Fruit fly (Drosophila melanogaster): ENCODE data around the gene Meltrin.
A peak's percentile ranks its signal among the peaks of the same experiment; 100 is the strongest.

The Meltrin gene

dm6 chr3R:14723355-14723670 lies 26.2 kb upstream of the Meltrin start:
- TF ChIP-seq dsf (GFP tag; optimal IDR thresholded peaks at IDR 0.05; ENCODE audit: borderline replicate concordance) (no peak), Dfd (GFP tag; optimal IDR thresholded peaks at IDR 0.05) (peak; percentile 38)

- TF ChIP-seq psq (GFP tag; optimal IDR thresholded peaks at IDR 0.05) (peak; percentile 41), lola (GFP tag; optimal IDR thresholded peaks at IDR 0.05) (no peak), br (GFP tag; optimal IDR thresholded peaks at IDR 0.05) (peak; percentile 50), OdsH (GFP tag; optimal IDR thresholded peaks at IDR 0.05) (peak; percentile 48), GATAd (GFP tag; optimal IDR thresholded peaks at IDR 0.05) (no peak), Hnf4 (GFP tag; optimal IDR thresholded peaks at IDR 0.05) (peak; percentile 56), rgr (GFP tag; optimal IDR thresholded peaks at IDR 0.05) (peak; percentile 70), jim (GFP tag; optimal IDR thresholded peaks at IDR 0.05) (no peak), Abd-B (GFP tag; optimal IDR thresholded peaks at IDR 0.05) (no peak), Myc (optimal IDR thresholded peaks at IDR 0.05) (no peak), ey (GFP tag; optimal IDR thresholded peaks at IDR 0.05) (peak; percentile 69), CrebA (GFP tag; optimal IDR thresholded peaks at IDR 0.05; ENCODE audit: borderline replicate concordance) (no peak), sage (GFP tag; optimal IDR thresholded peaks at IDR 0.05) (no peak), sv (GFP tag; optimal IDR thresholded peaks at IDR 0.05) (peak; percentile 48), N (GFP tag; optimal IDR thresholded peaks at IDR 0.05) (no peak), CG32264 (GFP tag; optimal IDR thresholded peaks at IDR 0.05) (no peak), dsf (GFP tag; optimal IDR thresholded peaks at IDR 0.05; ENCODE audit: borderline replicate concordance) (no peak), Vsx2 (GFP tag; optimal IDR thresholded peaks at IDR 0.05; ENCODE audit: partially characterized antibody) (no peak), woc (GFP tag; optimal IDR thresholded peaks at IDR 0.05) (no peak), h (GFP tag; optimal IDR thresholded peaks at IDR 0.05) (peak; percentile 55), HLH106 (tag; optimal IDR thresholded peaks at IDR 0.05) (peak; percentile 45), CG9705 (GFP tag; optimal IDR thresholded peaks at IDR 0.05) (no peak), Dfd (GFP tag; optimal IDR thresholded peaks at IDR 0.05) (no peak), dmrt93B (GFP tag; optimal IDR thresholded peaks at IDR 0.05) (peak; percentile 25), Hr83 (GFP tag; optimal IDR thresholded peaks at IDR 0.05; ENCODE audit: poor library complexity, severe bottlenecking) (no peak), usp (GFP tag; optimal IDR thresholded peaks at IDR 0.05) (no peak), Hr78 (GFP tag; optimal IDR thresholded peaks at IDR 0.05) (no peak), Jra (GFP tag; optimal IDR thresholded peaks at IDR 0.05) (peak; percentile 0), brk (GFP tag; optimal IDR thresholded peaks at IDR 0.05) (no peak), Rel (GFP tag; optimal IDR thresholded peaks at IDR 0.05) (no peak), Rel (tag; optimal IDR thresholded peaks at IDR 0.05) (peak; percentile 92), foxo (GFP tag; optimal IDR thresholded peaks at IDR 0.05) (peak in 1 of 2 experiments; percentile 75), Dif (GFP tag; optimal IDR thresholded peaks at IDR 0.05; ENCODE audit: partially characterized antibody) (peak; percentile 36), fru (GFP tag; optimal IDR thresholded peaks at IDR 0.05) (peak; percentile 56), Sp1 (GFP tag; optimal IDR thresholded peaks at IDR 0.05) (peak; percentile 28), pan (optimal IDR thresholded peaks at IDR 0.05) (no peak), dl (GFP tag; optimal IDR thresholded peaks at IDR 0.05; ENCODE audit: insufficient read depth in 1 of 2, partially characterized antibody in 2 of 2) (peak in 1 of 2 experiments; percentile 2), tai (GFP tag; optimal IDR thresholded peaks at IDR 0.05) (peak; percentile 45), Mio (GFP tag; optimal IDR thresholded peaks at IDR 0.05) (no peak)
Observed at dm6 chr3R:14721942-14722939, 25.1 kb upstream of the Meltrin start.
